Worm (Caenorhabditis elegans): Measurements from ENCODE around the gene dpy-19.

The dpy-19 gene

DNA sequence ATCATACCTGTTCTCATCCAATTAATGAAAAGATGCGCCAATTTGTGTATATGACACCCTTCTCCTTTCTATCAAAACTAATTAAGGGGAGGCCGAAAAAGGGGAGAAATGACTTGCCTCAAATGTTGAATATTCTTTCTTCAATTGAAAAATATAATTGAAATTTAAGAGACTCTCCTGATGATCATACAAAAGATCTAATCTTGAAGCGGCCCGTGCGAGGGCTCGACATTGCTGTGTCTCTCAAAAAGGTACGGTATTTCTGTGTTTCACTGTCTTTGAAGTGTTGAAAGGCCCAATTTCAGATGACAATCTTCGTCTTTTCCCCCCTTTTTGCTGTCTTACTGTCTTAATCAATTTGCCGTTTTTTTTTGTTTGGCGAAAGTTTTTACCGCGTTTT lies 46.3 kb downstream of the dpy-19 start:
- TF ChIP-seq nhr-237 (tag; optimal IDR thresholded peaks at IDR 0.05) (no peak), lsy-2 (tag; optimal IDR thresholded peaks at IDR 0.05) (peak in 1 of 2 experiments; percentile 14), nhr-25 (tag; optimal IDR thresholded peaks at IDR 0.05) (peak; percentile 58)

ce11 chrIII:8620259-8620658 lies 47.0 kb downstream of the dpy-19 start:
- TF ChIP-seq C34F6.9 (tag; optimal IDR thresholded peaks at IDR 0.05) (no peak), lin-13 (GFP tag; optimal IDR thresholded peaks at IDR 0.05) (no peak), zag-1 (tag; optimal IDR thresholded peaks at IDR 0.05) (no peak), snpc-4 (tag; optimal IDR thresholded peaks at IDR 0.05) (no peak), R02D3.7 (tag; optimal IDR thresholded peaks at IDR 0.05) (no peak), nhr-11 (tag; optimal IDR thresholded peaks at IDR 0.05) (no peak), fos-1 (tag; optimal IDR thresholded peaks at IDR 0.05) (no peak), sma-3 (GFP tag; optimal IDR thresholded peaks at IDR 0.05) (no peak)

- TF ChIP-seq nhr-129 (tag; optimal IDR thresholded peaks at IDR 0.05) (no peak), unc-39 (tag; optimal IDR thresholded peaks at IDR 0.05) (no peak), nhr-77 (tag; optimal IDR thresholded peaks at IDR 0.05) (no peak), mdl-1 (tag; optimal IDR thresholded peaks at IDR 0.05) (no peak), skn-1 (tag; optimal IDR thresholded peaks at IDR 0.05) (no peak), blmp-1 (tag; optimal IDR thresholded peaks at IDR 0.05; ENCODE audit: insufficient read depth) (no peak), sma-9 (GFP tag; optimal IDR thresholded peaks at IDR 0.05) (no peak), sma-9 (tag; optimal IDR thresholded peaks at IDR 0.05) (no peak)
Measured at ce11 chrIII:8618412-8618960, 48.8 kb downstream of the dpy-19 start, which contains the start of gene C13G5.2. Gene C13G5.2 (minus strand): TSS chrIII:8618462.

DNA sequence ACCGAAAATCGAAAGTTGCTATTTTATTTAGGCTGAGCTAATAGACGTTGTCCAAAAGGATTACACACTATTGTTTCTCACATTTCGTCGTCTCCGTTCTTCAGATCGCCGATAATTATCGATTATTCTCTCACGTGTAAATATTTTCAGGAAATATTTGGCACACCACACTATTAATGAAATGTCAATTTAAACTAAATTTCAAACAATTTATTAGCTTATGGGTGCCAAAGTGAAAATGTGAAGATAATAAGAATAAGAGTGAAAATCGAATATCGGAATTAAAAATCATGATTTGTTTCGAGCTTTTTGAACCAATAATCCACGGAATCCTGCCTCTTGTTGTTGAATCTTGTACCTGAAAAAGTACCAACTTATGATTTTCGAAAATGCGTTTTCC lies 50.7 kb downstream of the dpy-19 start, which contains the start of gene C06E1.11:
C06E1.11 (minus strand) TSS at position 101 of the 400 bp plus-strand sequence.
- TF ChIP-seq gmeb-1 (tag; optimal IDR thresholded peaks at IDR 0.05) = no peak
- no peak for TF ChIP-seq peb-1 (tag; optimal IDR thresholded peaks at IDR 0.05)
- TF ChIP-seq nhr-10 (tag; optimal IDR thresholded peaks at IDR 0.05) = no peak
- no peak for TF ChIP-seq fos-1 (tag; optimal IDR thresholded peaks at IDR 0.05)
- TF ChIP-seq nhr-237 (tag; optimal IDR thresholded peaks at IDR 0.05) = no peak
- no peak for TF ChIP-seq unc-62 (GFP tag; optimal IDR thresholded peaks at IDR 0.05)

DNA sequence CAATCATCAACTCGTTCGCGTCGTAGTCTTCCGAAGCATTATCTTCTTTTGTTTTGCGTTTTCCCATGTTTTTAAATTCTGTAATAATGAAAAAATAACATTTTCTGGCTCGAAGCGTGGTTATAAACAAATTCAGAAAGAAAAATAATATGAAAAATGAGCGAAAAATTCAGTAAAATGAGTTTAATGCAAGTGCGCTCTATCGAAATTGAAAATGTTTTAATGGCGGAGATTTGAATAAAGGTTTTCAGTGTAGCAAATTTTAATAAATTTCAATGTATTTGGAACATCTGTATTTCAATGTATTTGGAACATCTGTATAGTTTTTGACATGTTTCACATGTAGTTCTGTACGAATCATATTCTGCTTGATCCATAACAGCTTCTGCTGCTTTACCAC lies 52.8 kb downstream of the dpy-19 start, which contains the start of gene rha-2:
rha-2 (minus strand) TSS at position 80 of the 400 bp plus-strand sequence.
- no peak for TF ChIP-seq snpc-4 (tag; optimal IDR thresholded peaks at IDR 0.05)
- no peak for TF ChIP-seq nhr-129 (tag; optimal IDR thresholded peaks at IDR 0.05)
- TF ChIP-seq crh-2 (tag; optimal IDR thresholded peaks at IDR 0.05) = no peak
- no peak for TF ChIP-seq nhr-21 (tag; optimal IDR thresholded peaks at IDR 0.05)
- TF ChIP-seq elt-1 (tag; optimal IDR thresholded peaks at IDR 0.05) = no peak
- TF ChIP-seq lsy-2 (tag; optimal IDR thresholded peaks at IDR 0.05) = peak in 1 of 2 experiments; percentile 36
- peak; percentile 91 for TF ChIP-seq gmeb-1 (tag; optimal IDR thresholded peaks at IDR 0.05)
- TF ChIP-seq C34F6.9 (tag; optimal IDR thresholded peaks at IDR 0.05) = peak; percentile 71
- TF ChIP-seq elt-3 (tag; optimal IDR thresholded peaks at IDR 0.05) = no peak
- TF ChIP-seq unc-55 (GFP tag; optimal IDR thresholded peaks at IDR 0.05) = peak; percentile 74
- no peak for TF ChIP-seq nhr-25 (tag; optimal IDR thresholded peaks at IDR 0.05)
- TF ChIP-seq sma-9 (GFP tag; optimal IDR thresholded peaks at IDR 0.05) = no peak
- TF ChIP-seq sma-9 (tag; optimal IDR thresholded peaks at IDR 0.05) = no peak
- TF ChIP-seq ztf-11 (tag; optimal IDR thresholded peaks at IDR 0.05) = no peak
- no peak for TF ChIP-seq Y55F3AM.14 (GFP tag; optimal IDR thresholded peaks at IDR 0.05)
- no peak for TF ChIP-seq aly-2 (tag; optimal IDR thresholded peaks at IDR 0.05)
- no peak for TF ChIP-seq fos-1 (tag; optimal IDR thresholded peaks at IDR 0.05)
- no peak for TF ChIP-seq blmp-1 (tag; optimal IDR thresholded peaks at IDR 0.05; ENCODE audit: insufficient read depth)
- no peak for TF ChIP-seq nhr-10 (tag; optimal IDR thresholded peaks at IDR 0.05)
- no peak for TF ChIP-seq unc-39 (tag; optimal IDR thresholded peaks at IDR 0.05)

- TF ChIP-seq alr-1 (tag; optimal IDR thresholded peaks at IDR 0.05) (no peak), snpc-4 (tag; optimal IDR thresholded peaks at IDR 0.05) (no peak), lsy-2 (tag; optimal IDR thresholded peaks at IDR 0.05) (no peak), ama-1 (optimal IDR thresholded peaks at IDR 0.05) (no peak), sma-9 (GFP tag; optimal IDR thresholded peaks at IDR 0.05) (no peak), sma-9 (tag; optimal IDR thresholded peaks at IDR 0.05) (no peak), F13H6.1 (tag; optimal IDR thresholded peaks at IDR 0.05) (no peak), unc-55 (GFP tag; optimal IDR thresholded peaks at IDR 0.05) (no peak), nhr-11 (tag; optimal IDR thresholded peaks at IDR 0.05) (no peak), nhr-21 (tag; optimal IDR thresholded peaks at IDR 0.05) (no peak), ceh-16 (tag; optimal IDR thresholded peaks at IDR 0.05) (no peak), ztf-11 (tag; optimal IDR thresholded peaks at IDR 0.05) (no peak), ztf-1 (GFP tag; conservative IDR thresholded peaks at IDR 0.05) (no peak), gmeb-1 (tag; optimal IDR thresholded peaks at IDR 0.05) (no peak), nhr-6 (tag; optimal IDR thresholded peaks at IDR 0.05) (no peak), nhr-129 (tag; optimal IDR thresholded peaks at IDR 0.05) (no peak)
Measured at ce11 chrIII:8613573-8613972, 53.7 kb downstream of the dpy-19 start.
